Worm (Caenorhabditis elegans) whole organism, mixed stage, embryonic: ENCODE data around the gene Y47D3B.4.

Experiments used
- ces-1 ChIP-seq: fragments of 150-350 bp; optimal IDR thresholded peaks from 2 replicates; lab custom pipeline; 2014; ENCODE audit warnings: missing biosample characterization, missing genetic modification reagents, missing genetic modification characterization
- nhr-237 ChIP-seq: fragments of 150-350 bp; optimal IDR thresholded peaks from 2 replicates; lab custom pipeline; 2014; ENCODE audit warnings: missing biosample characterization, missing genetic modification characterization
- nhr-28 ChIP-seq: fragments of 150-350 bp; optimal IDR thresholded peaks from 2 replicates; lab custom pipeline; 2014; ENCODE audit warnings: missing biosample characterization, missing genetic modification characterization
- snpc-4 ChIP-seq: fragments of 150-350 bp; optimal IDR thresholded peaks from 2 replicates; lab custom pipeline; 2014; ENCODE audit warnings: missing biosample characterization, missing genetic modification characterization

- no peak for TF ChIP-seq ces-1 (GFP tag; lab: Kevin White, UChicago)
- no peak for TF ChIP-seq nhr-237 (tag; lab: Kevin White, UChicago)
- TF ChIP-seq snpc-4 (tag; lab: Kevin White, UChicago): no peak
- no peak for TF ChIP-seq nhr-28
Measured at ce11 chrIII:11366467-11366866, 38.7 kb upstream of the Y47D3B.4 start, which contains the start of gene T28D6.3.
